Fruit fly (Drosophila melanogaster) whole organism, embryonic: ENCODE results near the gene Fam92.

ENCODE experiments used
- CG11456 ChIP-seq: fragments of 200-800 bp; sonication (Bioruptor generic); IDR thresholded peaks from 3 replicates; pipeline ENCODE4 v1.3.6; 2022; ENCODE audit warnings: missing biosample characterization, missing genetic modification characterization
- GATAe ChIP-seq: fragments of 200-800 bp; sonication (Bioruptor generic); conservative IDR thresholded peaks from 2 replicates; pipeline ENCODE4 v1.3.6; 2022; ENCODE audit warnings: missing biosample characterization, missing genetic modification characterization

DNA sequence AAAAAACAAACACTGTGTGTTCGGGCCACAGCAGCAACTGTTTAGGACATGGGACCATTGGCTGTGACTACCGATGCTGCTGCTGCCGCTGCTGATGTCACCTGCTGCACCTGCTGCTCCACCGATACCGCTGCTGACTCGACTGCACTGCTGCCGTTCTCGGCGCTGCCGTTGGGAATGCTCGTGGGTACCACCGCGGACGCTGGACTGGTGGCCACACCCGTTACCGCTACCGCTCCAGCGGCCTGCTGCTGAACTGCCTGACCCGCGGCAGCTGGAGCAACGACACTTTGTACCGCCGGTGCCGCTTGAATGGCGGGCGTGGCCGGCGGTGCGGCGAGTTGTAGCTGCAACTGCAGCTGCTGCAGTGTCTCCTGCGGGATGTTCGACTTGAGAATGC lies 33.0 kb downstream of the Fam92 start:
- TF ChIP-seq GATAe: no peak
- TF ChIP-seq CG11456: no peak; the same call in 2 of the 3 replicates
